Worm (Caenorhabditis elegans): ENCODE results near the gene C56C10.6.

DNA sequence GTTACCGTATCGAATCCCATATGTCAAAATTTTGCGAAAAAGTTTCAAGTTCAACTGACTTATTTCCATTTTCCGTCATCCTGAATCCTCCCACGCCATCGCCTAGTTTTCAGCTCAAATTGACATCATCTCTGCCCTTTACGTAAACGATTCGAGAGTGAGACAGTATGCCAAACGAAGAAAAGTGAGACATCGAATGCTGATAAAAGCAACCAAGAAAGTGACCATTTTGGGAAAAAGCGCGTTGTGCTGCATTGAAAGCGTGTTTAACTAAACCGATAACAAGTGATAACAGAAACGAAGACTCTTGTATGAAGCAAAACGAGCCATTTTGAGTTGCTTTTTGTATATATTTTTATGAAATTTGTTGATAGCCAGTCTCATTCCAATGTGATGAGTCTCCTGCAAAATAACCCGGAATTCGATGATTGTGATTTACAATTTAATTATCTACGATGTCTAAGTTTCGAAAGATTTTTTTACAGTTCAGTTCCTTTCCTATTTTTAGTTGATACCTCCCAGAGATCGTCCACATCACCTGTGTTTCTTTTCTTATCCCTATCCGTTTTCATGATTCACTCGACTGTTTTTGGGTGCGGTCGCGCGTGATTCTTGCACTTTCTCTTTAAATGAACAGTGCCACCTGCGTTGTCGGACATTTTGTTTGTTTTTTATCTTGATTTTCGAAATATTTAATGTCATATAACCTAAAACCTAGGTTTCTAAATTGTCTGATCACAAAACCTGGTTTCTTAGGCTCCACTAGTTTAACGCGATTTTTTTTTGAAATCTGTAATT, 34.3 kb upstream of the C56C10.6 start:
- TF ChIP-seq dao-5 (tag; optimal IDR thresholded peaks at IDR 0.05) (no peak), W03F9.2 (tag; optimal IDR thresholded peaks at IDR 0.05) (no peak)
